Worm (Caenorhabditis elegans): ENCODE measurements around the gene K01G12.3.

- no peak for TF ChIP-seq him-1 (tag; optimal IDR thresholded peaks at IDR 0.05)
- no peak for TF ChIP-seq dao-5 (tag; optimal IDR thresholded peaks at IDR 0.05)
Observed at ce11 chrIV:14165476-14165875, 27.8 kb upstream of the K01G12.3 start, which contains the start of gene R05A10.6.
